Worm (Caenorhabditis elegans): ENCODE measurements around the gene cutl-25.

The cutl-25 gene

ce11 chrIII:3037346-3037745 is 9.6 kb downstream of the cutl-25 start (continued):
- no peak for TF ChIP-seq lin-29 (GFP tag; IDR thresholded peaks at IDR 0.05)
- no peak for TF ChIP-seq php-3 (GFP tag; IDR thresholded peaks at IDR 0.05)
- TF ChIP-seq zip-11 (GFP tag; IDR thresholded peaks at IDR 0.05) = no peak
- no peak for TF ChIP-seq jun-1 (tag; optimal IDR thresholded peaks at IDR 0.05)
- no peak for TF ChIP-seq lin-38 (GFP tag; IDR thresholded peaks at IDR 0.05)
- TF ChIP-seq nhr-102 (tag; optimal IDR thresholded peaks at IDR 0.05) = no peak
- TF ChIP-seq daf-12 (tag; optimal IDR thresholded peaks at IDR 0.05) = no peak
- TF ChIP-seq lir-3 (tag; optimal IDR thresholded peaks at IDR 0.05) = no peak
- no peak for TF ChIP-seq dmd-9 (GFP tag; IDR thresholded peaks at IDR 0.05)
- TF ChIP-seq lim-7 (GFP tag; IDR thresholded peaks at IDR 0.05) = no peak
- TF ChIP-seq F49E8.2 (tag; optimal IDR thresholded peaks at IDR 0.05; ENCODE audit: borderline replicate concordance) = no peak
- no peak for TF ChIP-seq ceh-62 (tag; optimal IDR thresholded peaks at IDR 0.05)
- TF ChIP-seq lin-13 (GFP tag; optimal IDR thresholded peaks at IDR 0.05) = peak; percentile 42
- TF ChIP-seq nhr-76 (tag; optimal IDR thresholded peaks at IDR 0.05) = no peak
- TF ChIP-seq ama-1 (optimal IDR thresholded peaks at IDR 0.05) = no peak
- no peak for TF ChIP-seq zfp-2 (tag; optimal IDR thresholded peaks at IDR 0.05)
- TF ChIP-seq ceh-82 (tag; optimal IDR thresholded peaks at IDR 0.05) = no peak
- TF ChIP-seq ces-1 (GFP tag; optimal IDR thresholded peaks at IDR 0.05) = no peak
- peak; percentile 78 for TF ChIP-seq hlh-11 (tag; optimal IDR thresholded peaks at IDR 0.05)
- no peak for TF ChIP-seq ceh-28 (tag; optimal IDR thresholded peaks at IDR 0.05)
- TF ChIP-seq F37D6.2 (tag; optimal IDR thresholded peaks at IDR 0.05) = no peak
- TF ChIP-seq lsy-2 (tag; optimal IDR thresholded peaks at IDR 0.05) = peak in 1 of 2 experiments; percentile 67
- TF ChIP-seq mes-2 (tag; optimal IDR thresholded peaks at IDR 0.05; ENCODE audit: poor library complexity, severe bottlenecking) = no peak
- peak; percentile 95 for TF ChIP-seq hlh-30 (tag; optimal IDR thresholded peaks at IDR 0.05; ENCODE audit: insufficient read depth)
- no peak for TF ChIP-seq cey-2 (tag; optimal IDR thresholded peaks at IDR 0.05; ENCODE audit: borderline replicate concordance, insufficient read depth)
- TF ChIP-seq vab-7 (GFP tag; IDR thresholded peaks at IDR 0.05) = no peak
- TF ChIP-seq lin-39 (tag; optimal IDR thresholded peaks at IDR 0.05) = no peak
- TF ChIP-seq mxl-2 (GFP tag; conservative IDR thresholded peaks at IDR 0.05) = no peak
- TF ChIP-seq ceh-32 (tag; optimal IDR thresholded peaks at IDR 0.05; ENCODE audit: poor library complexity) = no peak
- no peak for TF ChIP-seq pqm-1 (tag; optimal IDR thresholded peaks at IDR 0.05)
- TF ChIP-seq nhr-6 (tag; optimal IDR thresholded peaks at IDR 0.05) = no peak
- no peak for TF ChIP-seq F10B5.3 (tag; optimal IDR thresholded peaks at IDR 0.05)
- peak; percentile 81 for TF ChIP-seq mep-1 (tag; optimal IDR thresholded peaks at IDR 0.05)
- no peak for TF ChIP-seq D1046.2 (GFP tag; IDR thresholded peaks at IDR 0.05)
- no peak for TF ChIP-seq duxl-1 (tag; optimal IDR thresholded peaks at IDR 0.05; ENCODE audit: poor library complexity)
- TF ChIP-seq nhr-48 (tag; optimal IDR thresholded peaks at IDR 0.05) = no peak
- no peak for TF ChIP-seq tra-1 (GFP tag; IDR thresholded peaks at IDR 0.05)
- peak in 1 of 2 experiments; percentile 36 for TF ChIP-seq hif-1 (tag; optimal IDR thresholded peaks at IDR 0.05)
- TF ChIP-seq ZK337.2 (GFP tag; IDR thresholded peaks at IDR 0.05) = no peak
- TF ChIP-seq aly-2 (tag; optimal IDR thresholded peaks at IDR 0.05) = no peak
- TF ChIP-seq mdl-1 (tag; optimal IDR thresholded peaks at IDR 0.05) = peak; percentile 33 to 91
- no peak for TF ChIP-seq skn-1 (tag; optimal IDR thresholded peaks at IDR 0.05)
- TF ChIP-seq nhr-237 (tag; optimal IDR thresholded peaks at IDR 0.05) = no peak
- no peak for TF ChIP-seq zag-1 (tag; optimal IDR thresholded peaks at IDR 0.05)
- no peak for TF ChIP-seq zip-2 (tag; optimal IDR thresholded peaks at IDR 0.05)
- TF ChIP-seq nhr-10 (tag; optimal IDR thresholded peaks at IDR 0.05) = no peak
- TF ChIP-seq rbr-2 (tag; optimal IDR thresholded peaks at IDR 0.05) = no peak
- TF ChIP-seq daf-16 (GFP tag; optimal IDR thresholded peaks at IDR 0.05) = no peak
- TF ChIP-seq daf-16 (tag; optimal IDR thresholded peaks at IDR 0.05) = peak; percentile 65
- no peak for TF ChIP-seq sdz-12 (GFP tag; optimal IDR thresholded peaks at IDR 0.05)
- peak; percentile 52 for TF ChIP-seq mxl-3 (GFP tag; optimal IDR thresholded peaks at IDR 0.05)
- no peak for TF ChIP-seq zfp-3 (GFP tag; conservative IDR thresholded peaks at IDR 0.05)
- no peak for TF ChIP-seq hmg-1.1 (GFP tag; IDR thresholded peaks at IDR 0.05)

All from whole organism, L4 larva.